Fruit fly (Drosophila melanogaster): ENCODE results near the gene CG44837.
A peak's percentile ranks its signal among the peaks of the same experiment; 100 is the strongest.

CG44837 gene

dm6 chr3L:11858745-11859144 lies 79.9 kb downstream of the CG44837 start:
- TF ChIP-seq CTCF (optimal IDR thresholded peaks at IDR 0.05) (no peak), CG8478 (optimal IDR thresholded peaks at IDR 0.05) (no peak)

DNA sequence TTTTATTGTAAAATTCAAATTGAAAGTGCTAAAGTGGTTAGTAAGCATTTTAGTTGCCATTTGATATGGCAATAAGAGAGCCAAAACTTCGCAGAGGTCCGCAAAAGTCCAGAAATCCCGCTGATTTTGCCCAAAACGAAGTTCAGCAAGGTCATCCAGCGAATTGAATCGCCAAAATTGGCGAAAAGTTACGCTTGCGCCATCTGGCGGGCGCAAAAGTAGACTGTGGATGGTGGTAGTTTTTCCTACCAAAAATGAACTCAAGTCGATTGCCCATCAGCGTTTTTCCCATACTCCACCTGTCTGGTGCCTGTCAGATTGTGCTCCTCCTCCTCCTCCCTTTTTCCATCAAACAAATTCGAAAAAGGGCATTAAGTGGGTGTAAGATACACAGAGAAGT lies 85.7 kb downstream of the CG44837 start:
- no peak for TF ChIP-seq CG8478 (optimal IDR thresholded peaks at IDR 0.05)
- TF ChIP-seq CTCF (optimal IDR thresholded peaks at IDR 0.05): peak; percentile 67 to 70

dm6 chr3L:11847703-11848102 lies 91.0 kb downstream of the CG44837 start, which contains the start of gene CG12521:
Gene CG12521 (minus strand): TSS chr3L:11847803.
- TF ChIP-seq CG8478 (optimal IDR thresholded peaks at IDR 0.05): no peak
- TF ChIP-seq CTCF (optimal IDR thresholded peaks at IDR 0.05): no peak

DNA sequence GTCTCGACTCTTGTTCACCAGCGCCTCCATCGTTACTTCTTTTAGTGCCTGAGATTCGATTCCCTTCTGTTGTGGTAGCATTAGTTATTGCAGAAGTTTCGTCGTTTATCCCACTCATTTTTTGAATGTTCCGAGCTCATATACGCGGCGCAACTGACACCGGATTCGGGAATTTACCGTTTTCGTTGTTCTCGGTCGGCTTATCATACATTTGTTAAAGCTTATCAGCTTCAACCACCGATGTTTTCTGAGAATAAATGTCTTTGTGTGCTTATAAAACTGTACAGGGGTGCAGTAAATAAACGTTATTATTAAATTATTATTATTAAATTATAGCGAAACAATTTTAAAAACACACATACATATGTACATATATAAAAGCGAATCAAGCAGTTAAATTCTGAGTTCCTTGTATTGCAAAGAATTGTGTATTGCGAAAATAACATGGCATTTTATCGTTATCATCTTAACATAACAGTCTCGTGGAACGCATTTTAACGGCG lies 102.0 kb downstream of the CG44837 start, which contains the start of gene CG43064:
Gene CG43064 (minus strand): TSS at position 147 of the 503 bp plus-strand sequence.
- TF ChIP-seq CTCF (optimal IDR thresholded peaks at IDR 0.05) (no peak), CG8478 (optimal IDR thresholded peaks at IDR 0.05) (no peak)

DNA sequence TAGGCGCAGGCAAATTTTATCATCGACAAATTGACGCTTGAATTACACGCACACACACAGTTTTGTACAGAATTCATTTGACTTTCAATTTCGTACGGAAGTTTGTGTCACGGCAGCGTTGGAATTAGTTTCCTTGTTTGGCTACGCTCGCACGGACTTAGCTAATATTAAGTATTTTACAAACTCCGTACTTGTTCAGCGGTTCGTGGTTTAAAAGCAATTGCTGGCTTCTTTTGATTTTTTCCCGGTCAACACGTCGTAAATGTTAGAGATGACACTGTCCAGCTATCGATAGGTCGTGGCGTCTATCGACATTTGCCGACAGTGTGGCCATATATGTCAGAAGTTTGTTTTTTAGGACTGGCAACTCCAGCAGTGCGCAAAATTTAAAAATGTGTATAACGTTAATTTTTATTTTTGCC lies 105.4 kb downstream of the CG44837 start, which contains the start of gene CycA:
Gene CycA (minus strand): TSS at position 283 of the 422 bp plus-strand sequence.
- TF ChIP-seq CTCF (optimal IDR thresholded peaks at IDR 0.05): peak; percentile 25 to 49
- TF ChIP-seq CG8478 (optimal IDR thresholded peaks at IDR 0.05): no peak

DNA sequence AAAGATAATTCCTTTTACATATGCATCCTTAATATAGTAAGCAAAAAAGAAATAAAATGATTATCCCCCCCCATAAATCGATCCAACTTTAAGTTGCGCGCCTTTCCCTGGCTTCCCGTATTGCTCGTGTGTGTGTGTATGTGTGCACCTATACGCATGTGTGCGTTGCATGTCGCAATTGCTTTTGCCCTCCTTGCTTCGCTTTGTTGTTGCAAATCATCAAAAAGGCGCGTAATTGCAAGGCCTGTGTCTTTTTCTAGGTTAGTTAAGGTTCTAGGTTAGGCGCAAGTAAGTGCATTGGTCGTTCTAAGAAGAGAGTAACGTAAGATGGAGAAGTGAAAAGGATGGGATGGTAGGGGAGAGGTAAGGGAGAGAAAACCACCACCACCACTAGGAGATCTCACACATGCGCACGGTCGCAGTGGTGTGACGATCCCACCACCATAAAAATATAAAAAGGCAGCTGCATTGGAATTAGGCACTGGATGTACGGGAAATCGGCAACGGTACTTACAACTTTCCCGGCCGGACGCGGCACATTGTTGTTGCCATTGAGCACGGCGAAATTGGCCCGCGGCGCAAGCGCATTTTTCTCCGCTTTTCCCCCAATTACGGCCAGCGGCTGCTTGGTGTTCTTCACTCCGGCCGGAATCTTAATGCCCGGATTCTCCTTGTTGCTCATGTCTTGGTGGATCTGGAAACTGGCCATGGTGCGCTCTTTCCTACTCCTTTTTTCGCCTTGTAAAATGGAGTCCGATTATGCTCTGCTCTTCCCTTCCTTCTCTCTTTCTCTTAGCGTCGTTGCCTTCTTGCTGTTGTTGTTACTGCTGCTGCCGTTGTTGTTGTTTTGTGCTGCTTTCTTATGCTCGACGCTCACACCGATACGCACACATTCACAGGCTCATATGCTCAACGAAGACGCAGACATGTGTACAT lies 106.0 kb downstream of the CG44837 start:
- TF ChIP-seq CTCF (optimal IDR thresholded peaks at IDR 0.05): no peak
- no peak for TF ChIP-seq CG8478 (optimal IDR thresholded peaks at IDR 0.05)

- TF ChIP-seq CTCF (optimal IDR thresholded peaks at IDR 0.05) (no peak), CG8478 (optimal IDR thresholded peaks at IDR 0.05) (no peak)
These were observed 107.5 kb downstream of the CG44837 start for dm6 chr3L:11831199-11831598.

- TF ChIP-seq CTCF (optimal IDR thresholded peaks at IDR 0.05) (no peak), CG8478 (optimal IDR thresholded peaks at IDR 0.05) (no peak)
These were observed 109.9 kb downstream of the CG44837 start, which contains the start of gene CG7264 for dm6 chr3L:11828730-11829129. Gene CG7264 (plus strand): TSS chr3L:11829030.

DNA sequence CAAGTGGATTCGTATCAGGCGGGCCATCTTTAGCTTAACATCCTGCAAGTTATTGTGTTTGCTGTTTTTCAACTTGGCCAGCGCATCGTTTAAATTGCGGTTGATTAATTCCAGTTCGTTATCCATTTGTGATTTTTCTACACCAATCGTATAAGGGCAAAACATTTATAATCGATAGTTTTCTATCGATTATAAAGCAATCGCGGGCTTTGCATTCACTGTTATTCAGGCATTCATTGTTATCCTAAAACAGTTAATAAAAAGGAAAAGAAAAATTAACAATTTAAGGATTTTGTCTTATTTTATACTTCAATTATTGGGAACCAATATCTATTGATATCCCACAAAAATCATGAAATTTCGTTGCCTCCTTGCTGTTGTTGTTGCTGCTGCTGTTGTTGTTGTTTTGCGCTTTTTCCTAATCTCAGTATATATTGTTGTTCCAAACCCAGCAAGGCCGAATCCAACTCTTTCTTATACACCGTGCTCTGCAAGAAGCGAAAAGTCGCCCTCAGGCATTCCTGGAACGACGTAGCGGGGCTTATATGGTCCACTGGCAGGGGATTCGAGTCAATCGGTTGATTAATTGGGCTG lies 113.0 kb downstream of the CG44837 start, which contains the start of gene CG32095:
Gene CG32095 (minus strand): TSS at position 173 of the 594 bp plus-strand sequence.
- TF ChIP-seq CTCF (optimal IDR thresholded peaks at IDR 0.05) (no peak), CG8478 (optimal IDR thresholded peaks at IDR 0.05) (no peak)

dm6 chr3L:11822446-11823334 lies 116.0 kb downstream of the CG44837 start, which contains the start of gene RpL10Ab:
Gene RpL10Ab (plus strand): TSS chr3L:11822851.
- TF ChIP-seq CG8478 (optimal IDR thresholded peaks at IDR 0.05): no peak
- TF ChIP-seq CTCF (optimal IDR thresholded peaks at IDR 0.05): no peak

DNA sequence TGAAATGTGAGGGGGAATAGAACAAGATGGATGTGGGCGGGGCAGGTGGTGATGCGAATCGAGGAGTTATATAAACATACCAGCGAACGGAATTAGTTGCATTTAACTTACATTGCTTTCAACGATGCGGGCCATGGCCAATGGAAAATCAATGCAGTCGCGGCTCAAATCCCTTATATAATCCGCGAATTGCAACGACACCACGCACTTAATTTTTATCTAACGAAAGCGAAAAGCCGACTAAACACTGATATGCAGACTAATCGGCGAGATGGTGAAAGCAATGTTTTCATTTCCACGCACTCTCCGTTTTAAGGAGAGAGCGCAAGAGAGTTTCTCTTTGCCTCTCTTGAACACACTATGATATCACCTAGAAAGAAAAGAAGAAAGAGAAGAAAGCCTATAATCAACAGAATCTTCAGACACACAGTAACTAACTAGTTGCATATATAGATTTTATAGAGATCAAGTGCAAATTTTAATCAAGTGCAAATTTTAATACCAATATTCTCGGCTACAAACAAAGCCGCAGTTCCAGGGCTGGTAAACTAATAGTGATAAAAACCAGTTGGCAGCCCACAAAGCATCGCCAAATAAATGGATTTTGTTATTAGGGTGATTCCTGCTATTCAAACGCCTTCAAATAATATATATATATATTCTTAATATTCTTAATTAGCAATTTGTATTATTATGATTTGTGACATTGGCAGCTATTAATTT lies 116.8 kb downstream of the CG44837 start, which contains the start of the genes CG11597 and CG5946:
Gene CG11597 (minus strand): TSS at position 553 of the 723 bp plus-strand sequence.
Gene CG5946 (minus strand): TSS at position 553 of the 723 bp plus-strand sequence.
- TF ChIP-seq CG8478 (optimal IDR thresholded peaks at IDR 0.05) (no peak), CTCF (optimal IDR thresholded peaks at IDR 0.05) (no peak)

DNA sequence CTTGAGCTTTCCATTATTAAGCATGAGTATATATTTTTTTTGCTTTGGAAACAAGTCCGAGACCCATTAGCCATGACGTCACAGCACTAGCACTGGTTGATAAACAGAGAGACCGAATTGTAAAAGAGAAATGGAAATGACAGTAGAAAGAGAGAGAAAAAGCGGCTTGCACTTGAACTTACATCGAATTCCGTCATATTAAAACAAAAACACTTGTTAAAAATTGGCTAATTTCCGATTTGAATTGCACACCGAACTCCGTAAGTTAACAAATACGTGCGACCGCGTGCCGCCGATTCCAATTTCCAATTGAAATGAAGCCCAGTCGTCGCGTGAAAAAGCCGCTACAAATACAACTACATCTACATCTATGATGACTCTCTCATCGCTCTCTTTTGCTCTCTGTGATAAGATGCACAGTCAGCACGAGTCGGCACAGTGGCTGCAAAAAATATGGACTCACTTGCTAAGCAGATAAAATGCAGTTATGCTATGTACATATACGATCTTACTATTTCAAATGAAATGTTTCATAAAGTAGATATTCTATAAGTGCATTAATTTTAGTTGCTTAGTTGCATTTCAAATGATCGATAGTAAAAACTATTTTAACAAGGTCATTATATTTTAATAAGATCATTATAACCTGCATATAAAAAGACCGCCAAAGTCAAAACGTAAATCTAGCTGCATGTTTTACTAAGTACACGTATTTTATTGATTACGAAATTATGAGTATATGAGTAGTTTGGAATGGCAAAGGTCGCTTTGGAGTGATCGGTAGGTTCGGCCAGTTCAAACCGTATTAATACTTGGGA lies 118.8 kb downstream of the CG44837 start:
- no peak for TF ChIP-seq CTCF (optimal IDR thresholded peaks at IDR 0.05)
- TF ChIP-seq CG8478 (optimal IDR thresholded peaks at IDR 0.05): no peak

DNA sequence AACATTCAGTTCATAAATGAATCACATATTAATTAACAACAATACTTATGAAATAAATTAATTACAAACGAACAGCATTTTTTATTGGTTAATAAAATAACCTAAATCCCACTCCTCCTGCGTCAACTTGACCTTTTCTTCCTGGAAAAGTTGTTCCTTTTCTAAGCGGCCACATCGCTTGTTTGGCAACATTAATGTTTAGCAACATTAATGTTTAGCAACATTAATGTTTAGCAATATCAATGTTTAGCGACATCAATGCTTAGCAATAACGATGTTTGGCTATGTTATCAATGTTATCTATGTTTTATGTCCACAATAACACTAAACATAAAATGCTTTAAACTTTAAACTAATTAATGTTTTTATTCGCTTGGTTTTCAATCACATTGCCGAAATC lies 122.0 kb downstream of the CG44837 start:
- TF ChIP-seq CTCF (optimal IDR thresholded peaks at IDR 0.05) (no peak), CG8478 (optimal IDR thresholded peaks at IDR 0.05) (no peak)
